Fruit fly (Drosophila melanogaster) whole organism, embryonic: ENCODE measurements around the gene unc-45.

Source experiments
- Antp ChIP-seq: fragments of 200-800 bp; sonication (Bioruptor generic); optimal IDR thresholded peaks from 3 replicates; lab custom pipeline; 2016; ENCODE audit warnings: missing biosample characterization, missing genetic modification characterization
- B-H1 ChIP-seq: fragments of 200-800 bp; sonication (Bioruptor generic); IDR thresholded peaks from 3 replicates; pipeline ENCODE4 v1.3.6; 2022; ENCODE audit warnings: missing biosample characterization, missing genetic modification characterization
- Blimp-1 ChIP-seq: fragments of 200-800 bp; sonication (Bioruptor generic); optimal IDR thresholded peaks from 3 replicates; lab custom pipeline; 2018; ENCODE audit warnings: missing biosample characterization, missing genetic modification characterization, mild to moderate bottlenecking, moderate library complexity, missing genetic modification reagents
- BtbVII ChIP-seq: fragments of 200-800 bp; sonication (Bioruptor generic); optimal IDR thresholded peaks from 3 replicates; lab custom pipeline; 2017; ENCODE audit warnings: missing biosample characterization, mild to moderate bottlenecking, missing genetic modification characterization
- CG1529 ChIP-seq: fragments of 200-800 bp; sonication (Bioruptor generic); optimal IDR thresholded peaks from 3 replicates; lab custom pipeline; 2018; ENCODE audit warnings: missing biosample characterization, missing genetic modification characterization
- CG15696 ChIP-seq: fragments of 200-800 bp; sonication (Bioruptor generic); optimal IDR thresholded peaks from 2 replicates; lab custom pipeline; 2019; ENCODE audit warnings: missing biosample characterization, mild to moderate bottlenecking, missing genetic modification characterization, moderate library complexity
- CG1603 ChIP-seq: fragments of 200-800 bp; sonication (Bioruptor generic); optimal IDR thresholded peaks from 2 replicates; lab custom pipeline; 2019; ENCODE audit warnings: missing biosample characterization, mild to moderate bottlenecking, missing genetic modification characterization, moderate library complexity
- CG16813 ChIP-seq: fragments of 200-800 bp; sonication (Bioruptor generic); IDR thresholded peaks from 3 replicates; pipeline ENCODE4 v1.3.6; 2022; ENCODE audit warnings: missing biosample characterization, missing genetic modification characterization; ENCODE audit not compliant: partially characterized antibody
- CG17612 ChIP-seq: fragments of 200-800 bp; sonication (Bioruptor generic); IDR thresholded peaks from 2 replicates; pipeline ENCODE4 v1.3.6; 2022; ENCODE audit warnings: missing biosample characterization, missing genetic modification characterization
- CG2712 ChIP-seq: fragments of 200-800 bp; optimal IDR thresholded peaks from 3 replicates; lab custom pipeline; 2019; ENCODE audit warnings: missing biosample characterization, mild to moderate bottlenecking, missing genetic modification characterization, moderate library complexity
- CG32772 ChIP-seq: fragments of 200-800 bp; sonication (Bioruptor generic); IDR thresholded peaks from 2 replicates; pipeline ENCODE4 v1.3.6; 2022; ENCODE audit warnings: missing biosample characterization, missing genetic modification characterization
- CG5180 ChIP-seq: fragments of 200-800 bp; sonication (Bioruptor generic); optimal IDR thresholded peaks from 3 replicates; lab custom pipeline; 2017; ENCODE audit warnings: missing biosample characterization, missing genetic modification characterization, mild to moderate bottlenecking, moderate library complexity, missing genetic modification reagents
- CG6765 ChIP-seq: fragments of 200-800 bp; sonication (Bioruptor generic); optimal IDR thresholded peaks from 3 replicates; lab custom pipeline; 2017; ENCODE audit warnings: missing biosample characterization, mild to moderate bottlenecking, missing genetic modification characterization
- CG7271 ChIP-seq: fragments of 200-800 bp; sonication (Bioruptor generic); optimal IDR thresholded peaks from 2 replicates; lab custom pipeline; 2018; ENCODE audit warnings: missing biosample characterization, mild to moderate bottlenecking, missing genetic modification characterization, moderate library complexity
- CG7963 ChIP-seq: fragments of 200-800 bp; sonication (Bioruptor generic); IDR thresholded peaks from 3 replicates; pipeline ENCODE4 v1.3.6; 2022; ENCODE audit warnings: missing biosample characterization, missing genetic modification characterization; ENCODE audit not compliant: partially characterized antibody
- CG8281 ChIP-seq: fragments of 200-800 bp; sonication (Bioruptor generic); optimal IDR thresholded peaks from 2 replicates; lab custom pipeline; 2018; ENCODE audit warnings: missing biosample characterization, mild to moderate bottlenecking, missing genetic modification characterization, moderate library complexity
- CHES-1-like ChIP-seq: fragments of 200-800 bp; sonication (Bioruptor generic); optimal IDR thresholded peaks from 2 replicates; lab custom pipeline; 2016; ENCODE audit warnings: missing biosample characterization, missing genetic modification characterization
- Dfd ChIP-seq, 2 experiments: fragments of >200 bp; optimal IDR thresholded peaks; 2 replicates each; lab custom pipeline; 2017; ENCODE audit warnings: missing biosample characterization in 2 of 2, missing genetic modification characterization in 2 of 2
- Dll ChIP-seq: fragments of 200-800 bp; sonication (Bioruptor generic); IDR thresholded peaks from 4 replicates; pipeline ENCODE4 v1.3.6; 2022; ENCODE audit warnings: missing biosample characterization, missing genetic modification characterization; ENCODE audit not compliant: partially characterized antibody
- Elba2 ChIP-seq: fragments of 200-800 bp; sonication (Bioruptor generic); optimal IDR thresholded peaks from 3 replicates; lab custom pipeline; 2016; ENCODE audit warnings: missing biosample characterization, missing genetic modification characterization
- Fer3 ChIP-seq: fragments of 200-800 bp; sonication (Bioruptor generic); optimal IDR thresholded peaks from 2 replicates; lab custom pipeline; 2018; ENCODE audit warnings: missing biosample characterization, mild to moderate bottlenecking, missing genetic modification characterization, moderate library complexity
- Hr3 ChIP-seq: fragments of 200-800 bp; sonication (Bioruptor generic); optimal IDR thresholded peaks from 3 replicates; lab custom pipeline; 2016; ENCODE audit warnings: missing biosample characterization, missing genetic modification characterization
- Hr39 ChIP-seq: fragments of >200 bp; optimal IDR thresholded peaks from 2 replicates; lab custom pipeline; 2017
- MBD-R2 ChIP-seq: fragments of 200-800 bp; sonication (Bioruptor generic); IDR thresholded peaks from 2 replicates; pipeline ENCODE4 v1.3.6; 2022; ENCODE audit warnings: missing biosample characterization, missing genetic modification characterization
- MESR4 ChIP-seq: fragments of 200-800 bp; sonication (Bioruptor generic); optimal IDR thresholded peaks from 2 replicates; lab custom pipeline; 2018; ENCODE audit warnings: missing biosample characterization, mild to moderate bottlenecking, missing genetic modification characterization, moderate library complexity
- Mes4 ChIP-seq: fragments of 200-800 bp; sonication (Bioruptor generic); optimal IDR thresholded peaks from 2 replicates; lab custom pipeline; 2016; ENCODE audit warnings: missing biosample characterization, missing genetic modification characterization
- Myb ChIP-seq: fragments of 200-800 bp; sonication (Bioruptor generic); optimal IDR thresholded peaks from 2 replicates; lab custom pipeline; 2016; ENCODE audit warnings: missing biosample characterization, missing genetic modification characterization
- NK7.1 ChIP-seq: fragments of 200-800 bp; sonication (Bioruptor generic); optimal IDR thresholded peaks from 3 replicates; lab custom pipeline; 2016; ENCODE audit warnings: missing biosample characterization, missing genetic modification characterization
- NfI ChIP-seq: fragments of 200-800 bp; sonication (Bioruptor generic); optimal IDR thresholded peaks from 3 replicates; lab custom pipeline; 2018; ENCODE audit warnings: missing biosample characterization, mild to moderate bottlenecking, missing genetic modification characterization, moderate library complexity
- Oli ChIP-seq: fragments of 200-800 bp; sonication (Bioruptor generic); optimal IDR thresholded peaks from 2 replicates; lab custom pipeline; 2018; ENCODE audit warnings: missing biosample characterization, mild to moderate bottlenecking, missing genetic modification characterization, moderate library complexity
- Rx ChIP-seq: fragments of 200-800 bp; sonication (Bioruptor generic); IDR thresholded peaks from 2 replicates; pipeline ENCODE4 v1.3.6; 2022; ENCODE audit warnings: missing biosample characterization, missing genetic modification characterization
- Trl ChIP-seq, 3 experiments: fragments of >200 bp in 2 of 3; fragments of 200-800 bp in 1 of 3; sonication (Bioruptor generic) in 1 of 3; optimal IDR thresholded peaks; 2 replicates in 1 of 3; 3 replicates in 2 of 3; lab custom pipeline; 2016 to 2017; ENCODE audit warnings: missing biosample characterization in 1 of 3, missing genetic modification characterization in 1 of 3
- ab ChIP-seq: fragments of 200-800 bp; sonication (Bioruptor generic); optimal IDR thresholded peaks from 2 replicates; lab custom pipeline; 2016; ENCODE audit warnings: missing biosample characterization, missing genetic modification characterization
- cato ChIP-seq: fragments of 200-800 bp; sonication (Bioruptor generic); optimal IDR thresholded peaks from 2 replicates; lab custom pipeline; 2016; ENCODE audit warnings: missing biosample characterization, missing genetic modification characterization, borderline replicate concordance
- ci ChIP-seq: fragments of 200-800 bp; sonication (Bioruptor generic); IDR thresholded peaks from 3 replicates; pipeline ENCODE4 v1.3.6; 2022; ENCODE audit warnings: missing biosample characterization, missing genetic modification characterization
- crol ChIP-seq: fragments of 200-800 bp; sonication (Bioruptor generic); IDR thresholded peaks from 2 replicates; pipeline ENCODE4 v1.3.6; 2022; ENCODE audit warnings: missing biosample characterization, missing genetic modification characterization
- esg ChIP-seq: fragments of 200-800 bp; sonication (Bioruptor generic); conservative IDR thresholded peaks from 2 replicates; pipeline ENCODE4 v1.3.6; 2022; ENCODE audit warnings: missing biosample characterization, missing genetic modification characterization
- ewg ChIP-seq: fragments of 200-800 bp; sonication (Bioruptor generic); optimal IDR thresholded peaks from 3 replicates; lab custom pipeline; 2017; ENCODE audit warnings: mild to moderate bottlenecking, missing biosample characterization, missing genetic modification reagents, missing genetic modification characterization
- ham ChIP-seq: fragments of 200-800 bp; sonication (Bioruptor generic); IDR thresholded peaks from 2 replicates; pipeline ENCODE4 v1.3.6; 2022; ENCODE audit warnings: missing biosample characterization, missing genetic modification characterization
- luna ChIP-seq: fragments of 200-800 bp; sonication (Bioruptor generic); optimal IDR thresholded peaks from 2 replicates; lab custom pipeline; 2016; ENCODE audit warnings: missing biosample characterization, missing genetic modification characterization
- maf-S ChIP-seq: fragments of 200-800 bp; sonication (Bioruptor generic); optimal IDR thresholded peaks from 2 replicates; lab custom pipeline; 2016; ENCODE audit warnings: missing biosample characterization, missing genetic modification characterization
- oc ChIP-seq: fragments of 200-800 bp; sonication (Bioruptor generic); optimal IDR thresholded peaks from 2 replicates; lab custom pipeline; 2018; ENCODE audit warnings: missing biosample characterization, mild to moderate bottlenecking, missing genetic modification characterization, moderate library complexity
- pfk ChIP-seq: fragments of 200-800 bp; sonication (Bioruptor generic); optimal IDR thresholded peaks from 2 replicates; lab custom pipeline; 2018; ENCODE audit warnings: missing biosample characterization, mild to moderate bottlenecking, missing genetic modification characterization, moderate library complexity
- pita ChIP-seq: fragments of 200-800 bp; sonication (Bioruptor generic); optimal IDR thresholded peaks from 2 replicates; lab custom pipeline; 2017; ENCODE audit warnings: missing biosample characterization, mild to moderate bottlenecking, missing genetic modification characterization
- pros ChIP-seq: fragments of 200-800 bp; sonication (Bioruptor generic); optimal IDR thresholded peaks from 3 replicates; lab custom pipeline; 2019; ENCODE audit warnings: missing biosample characterization, mild to moderate bottlenecking, missing genetic modification characterization, moderate library complexity
- seq ChIP-seq: fragments of 200-800 bp; sonication (Bioruptor generic); IDR thresholded peaks from 2 replicates; pipeline ENCODE4 v1.3.6; 2022; ENCODE audit warnings: missing biosample characterization, missing genetic modification characterization
- z ChIP-seq: fragments of 200-800 bp; sonication (Bioruptor generic); IDR thresholded peaks from 3 replicates; pipeline ENCODE4 v1.3.6; 2022; ENCODE audit warnings: missing biosample characterization, missing genetic modification characterization

The unc-45 gene

dm6 chr3R:8013121-8014009 is 19.7 kb upstream of the unc-45 start, which contains the start of the genes CG10435 and Pbp95 (continued):
- TF ChIP-seq pfk (no peak), Rx (peak; percentile 56), Hr39 (lab: Kevin White, UChicago) (no peak), Hr3 (GFP tag; lab: Kevin White, UChicago) (peak; percentile 49), MESR4 (no peak), CG8281 (tag; lab: Kevin White, UChicago) (no peak), CG32772 (peak; percentile 48; the same call in 1 of the 2 replicates), Dfd (GFP tag; optimal IDR thresholded peaks at IDR 0.05; lab: Kevin White, UChicago) (no peak), B-H1 (peak; percentile 37; the same call in 2 of the 3 replicates), CG1529 (GFP tag; lab: Kevin White, UChicago) (no peak), CG15696 (no peak), pita (GFP tag; lab: Kevin White, UChicago) (no peak), oc (tag; lab: Kevin White, UChicago) (no peak), Fer3 (peak; percentile 21), maf-S (GFP tag; lab: Kevin White, UChicago) (peak; percentile 10), Elba2 (peak; percentile 78), CG2712 (tag; lab: Kevin White, UChicago) (peak; percentile 58), CG16813 (peak; percentile 61), NK7.1 (no peak), cato (peak; percentile 23), Dll (GFP tag; lab: Robert Waterston, UW) (peak; percentile 80), CG5180 (GFP tag; lab: Kevin White, UChicago) (no peak), z (GFP tag; lab: Robert Waterston, UW) (no peak), ci (GFP tag; lab: Robert Waterston, UW) (peak; percentile 68), Oli (tag; lab: Kevin White, UChicago) (no peak)

- TF ChIP-seq ab (no peak), CG17612 (GFP tag; lab: Robert Waterston, UW) (no peak), ewg (GFP tag; lab: Kevin White, UChicago) (peak; percentile 47), seq (GFP tag; lab: Robert Waterston, UW) (peak; percentile 59), Blimp-1 (GFP tag; lab: Kevin White, UChicago) (no peak), NfI (GFP tag; lab: Kevin White, UChicago) (no peak), crol (GFP tag; lab: Robert Waterston, UW) (peak; percentile 72), MBD-R2 (0 out of 2 replicates have a peak, but pooled peaks have one; percentile 15)
Measured at dm6 chr3R:8026515-8026914, 6.6 kb upstream of the unc-45 start.

- peak; percentile 75 to 84 for TF ChIP-seq Trl (optimal IDR thresholded peaks at IDR 0.05; lab: Kevin White, UChicago)
- TF ChIP-seq Trl (GFP tag; optimal IDR thresholded peaks at IDR 0.05; lab: Kevin White, UChicago), result peak; percentile 35
- peak; percentile 8 for TF ChIP-seq Myb
- TF ChIP-seq CG7963, result no peak
- no peak for TF ChIP-seq Antp (GFP tag; lab: Kevin White, UChicago)
- TF ChIP-seq ham (GFP tag; lab: Robert Waterston, UW), result no peak
- no peak for TF ChIP-seq CG1603
- TF ChIP-seq BtbVII (GFP tag; lab: Kevin White, UChicago), result peak; percentile 81
- peak; percentile 81 for TF ChIP-seq esg
- no peak for TF ChIP-seq pros
- no peak for TF ChIP-seq CG7271 (tag; lab: Kevin White, UChicago)
- no peak for TF ChIP-seq luna (GFP tag; lab: Kevin White, UChicago)
- TF ChIP-seq CG32772, result peak; percentile 56; the same call in 1 of the 2 replicates
- TF ChIP-seq CG16813, result no peak
- TF ChIP-seq Mes4 (GFP tag; lab: Kevin White, UChicago), result no peak
- TF ChIP-seq CHES-1-like (GFP tag; lab: Kevin White, UChicago), result no peak
- peak; percentile 68 for TF ChIP-seq CG6765 (GFP tag; lab: Kevin White, UChicago)
Measured at dm6 chr3R:8027203-8027688, 5.9 kb upstream of the unc-45 start.
